Fruit fly (Drosophila melanogaster) whole organism, adult: ENCODE data around the gene CG42710.

Experiments
- CG11617 ChIP-seq: fragments of 200-800 bp; sonication (Bioruptor generic); optimal IDR thresholded peaks from 2 replicates; lab custom pipeline; 2017; ENCODE audit warnings: mild to moderate bottlenecking, missing biosample characterization, missing genetic modification reagents, missing genetic modification characterization
- CG12768 ChIP-seq: fragments of 200-800 bp; sonication (Bioruptor generic); optimal IDR thresholded peaks from 2 replicates; lab custom pipeline; 2017; ENCODE audit warnings: missing biosample characterization, missing genetic modification characterization, mild to moderate bottlenecking, moderate library complexity, missing genetic modification reagents
- CG14711 ChIP-seq: fragments of 200-800 bp; sonication (Bioruptor generic); optimal IDR thresholded peaks from 2 replicates; lab custom pipeline; 2018; ENCODE audit warnings: missing biosample characterization, mild to moderate bottlenecking, missing genetic modification characterization, moderate library complexity
- CG1620 ChIP-seq: fragments of 200-800 bp; sonication (Bioruptor generic); optimal IDR thresholded peaks from 2 replicates; lab custom pipeline; 2016; ENCODE audit warnings: missing biosample characterization, missing genetic modification characterization
- CG33017 ChIP-seq: fragments of 200-800 bp; sonication (Bioruptor generic); optimal IDR thresholded peaks from 2 replicates; lab custom pipeline; 2018; ENCODE audit warnings: missing biosample characterization, mild to moderate bottlenecking, missing genetic modification characterization, moderate library complexity
- CG5204 ChIP-seq: fragments of 200-800 bp; sonication (Bioruptor generic); optimal IDR thresholded peaks from 2 replicates; lab custom pipeline; 2016; ENCODE audit warnings: missing biosample characterization, missing genetic modification characterization
- CG7045 ChIP-seq: fragments of 200-800 bp; sonication (Bioruptor generic); optimal IDR thresholded peaks from 2 replicates; lab custom pipeline; 2017; ENCODE audit warnings: missing biosample characterization, mild to moderate bottlenecking, missing genetic modification characterization
- CG7101 ChIP-seq: fragments of 200-800 bp; sonication (Bioruptor generic); optimal IDR thresholded peaks from 2 replicates; lab custom pipeline; 2018; ENCODE audit warnings: missing biosample characterization, mild to moderate bottlenecking, missing genetic modification characterization, moderate library complexity
- Clk ChIP-seq: fragments of 200-800 bp; sonication (Bioruptor generic); optimal IDR thresholded peaks from 2 replicates; lab custom pipeline; 2017; ENCODE audit warnings: missing biosample characterization, missing genetic modification characterization
- Crg-1 ChIP-seq: fragments of 200-800 bp; sonication (Bioruptor generic); optimal IDR thresholded peaks from 2 replicates; lab custom pipeline; 2016; ENCODE audit warnings: missing biosample characterization, missing genetic modification characterization
- Hr96 ChIP-seq: fragments of 200-800 bp; sonication (Bioruptor generic); optimal IDR thresholded peaks from 2 replicates; lab custom pipeline; 2016; ENCODE audit warnings: missing biosample characterization, missing genetic modification characterization
- Mnt ChIP-seq: fragments of 200-800 bp; sonication (Bioruptor generic); optimal IDR thresholded peaks from 2 replicates; lab custom pipeline; 2016; ENCODE audit warnings: missing biosample characterization, mild to moderate bottlenecking, missing genetic modification characterization
- bab1 ChIP-seq: fragments of 200-800 bp; sonication (Bioruptor generic); optimal IDR thresholded peaks from 3 replicates; lab custom pipeline; 2019; ENCODE audit warnings: missing biosample characterization, mild to moderate bottlenecking, missing genetic modification characterization, moderate library complexity
- cic ChIP-seq: fragments of 200-800 bp; sonication (Bioruptor generic); optimal IDR thresholded peaks from 2 replicates; lab custom pipeline; 2017; ENCODE audit warnings: missing biosample characterization, mild to moderate bottlenecking, missing genetic modification characterization, moderate library complexity
- cnc ChIP-seq, 2 experiments: fragments of >200 bp; optimal IDR thresholded peaks; 2 replicates each; lab custom pipeline; 2017
- kay ChIP-seq: fragments of 200-800 bp; sonication (Bioruptor generic); peaks from one replicate; lab custom pipeline; 2016; ENCODE audit warnings: missing biosample characterization, missing genetic modification characterization, borderline replicate concordance
- ovo ChIP-seq: fragments of 200-800 bp; sonication (Bioruptor generic); optimal IDR thresholded peaks from 2 replicates; lab custom pipeline; 2016; ENCODE audit warnings: missing biosample characterization, missing genetic modification characterization
- pad ChIP-seq: fragments of 200-800 bp; sonication (Bioruptor generic); optimal IDR thresholded peaks from 3 replicates; lab custom pipeline; 2017; ENCODE audit warnings: missing biosample characterization, missing genetic modification characterization, mild to moderate bottlenecking, moderate library complexity, missing genetic modification reagents
- tj ChIP-seq: fragments of 200-800 bp; sonication (Bioruptor generic); optimal IDR thresholded peaks from 3 replicates; lab custom pipeline; 2017; ENCODE audit warnings: missing biosample characterization, mild to moderate bottlenecking, missing genetic modification characterization, moderate library complexity
- toe ChIP-seq: fragments of 200-800 bp; sonication (Bioruptor generic); optimal IDR thresholded peaks from 2 replicates; lab custom pipeline; 2016; ENCODE audit warnings: missing biosample characterization, missing genetic modification characterization

Gene CG42710

dm6 chr2L:8782400-8782799, at the start of gene CG42710:
Gene CG42710, minus strand, starts transcription at chr2L:8782500.
- TF ChIP-seq pad (GFP tag; lab: Kevin White, UChicago): no peak
- TF ChIP-seq CG7045 (GFP tag; lab: Kevin White, UChicago): no peak
- no peak for TF ChIP-seq Crg-1 (GFP tag; lab: Kevin White, UChicago)
- no peak for TF ChIP-seq CG12768 (GFP tag; lab: Kevin White, UChicago)
- TF ChIP-seq bab1 (GFP tag; lab: Kevin White, UChicago): no peak
- no peak for TF ChIP-seq Mnt (GFP tag; lab: Kevin White, UChicago)
- TF ChIP-seq CG33017 (tag; lab: Kevin White, UChicago): no peak
- TF ChIP-seq CG11617 (GFP tag; lab: Kevin White, UChicago): no peak
- no peak for TF ChIP-seq CG1620 (GFP tag; lab: Kevin White, UChicago)

dm6 chr2L:8828387-8828786, 46.1 kb upstream of the CG42710 start:
- no peak for TF ChIP-seq Clk (GFP tag; lab: Kevin White, UChicago)
- TF ChIP-seq CG7101 (tag; lab: Kevin White, UChicago): no peak
- TF ChIP-seq CG12768 (GFP tag; lab: Kevin White, UChicago): no peak
- TF ChIP-seq Crg-1 (GFP tag; lab: Kevin White, UChicago): no peak
- no peak for TF ChIP-seq cic (GFP tag; lab: Kevin White, UChicago)

DNA sequence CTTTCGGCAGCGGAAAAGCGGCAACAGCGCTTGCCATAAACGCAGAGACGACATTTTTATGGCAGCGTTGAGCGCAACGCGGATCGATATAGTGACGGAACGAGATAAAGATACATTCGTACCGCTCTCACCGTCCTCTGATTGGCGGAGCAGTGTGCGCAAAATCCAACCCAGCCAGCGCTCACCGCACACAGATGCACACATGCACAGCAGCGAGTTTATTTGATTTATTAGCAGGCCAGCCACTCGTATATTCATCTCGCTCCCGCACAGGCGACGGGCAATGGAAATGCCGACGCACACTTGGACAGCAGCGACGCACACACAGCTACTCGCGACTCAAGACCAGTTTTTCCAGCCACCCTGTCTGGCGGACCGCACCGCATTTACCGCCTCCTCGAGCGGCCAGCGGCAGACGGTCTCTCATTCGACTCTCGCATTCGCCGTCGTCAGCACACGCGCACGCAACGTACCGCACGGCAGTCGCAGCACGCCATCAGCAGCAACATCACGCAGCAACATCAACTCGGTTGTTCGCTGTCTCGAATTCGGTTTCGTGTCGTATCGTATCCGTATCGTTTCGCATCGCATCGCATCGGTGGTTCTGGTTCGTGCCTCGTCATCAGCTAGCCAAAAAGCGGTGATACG, 43.0 kb upstream of the CG42710 start, which contains the start of gene SoxN:
Gene SoxN (plus strand): TSS at position 424 of the 648 bp plus-strand sequence.
- TF ChIP-seq ovo (GFP tag; lab: Kevin White, UChicago): no peak
- no peak for TF ChIP-seq Hr96 (GFP tag; lab: Kevin White, UChicago)
- peak; percentile 11 for TF ChIP-seq pad (GFP tag; lab: Kevin White, UChicago)

DNA sequence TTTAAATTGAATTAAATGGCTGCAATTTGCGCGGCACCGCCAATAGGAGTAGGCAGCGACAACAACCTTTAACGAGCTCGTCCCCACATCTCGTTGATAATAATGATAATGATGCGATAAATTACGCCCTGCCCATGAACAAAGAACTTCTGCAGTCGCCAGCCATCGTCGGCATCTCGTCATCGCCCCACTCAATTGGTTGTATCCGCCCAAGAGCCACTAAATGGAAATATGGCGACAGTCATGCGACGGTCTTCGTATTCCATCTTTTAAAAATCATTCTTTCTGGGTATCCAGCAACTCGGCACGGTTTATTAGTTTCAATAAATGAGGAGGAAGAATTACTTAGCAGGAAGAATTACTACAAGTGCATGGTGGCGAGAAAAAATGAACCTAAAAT, 38.2 kb upstream of the CG42710 start:
- TF ChIP-seq Mnt (GFP tag; lab: Kevin White, UChicago): no peak
- no peak for TF ChIP-seq cnc (optimal IDR thresholded peaks at IDR 0.05; lab: Kevin White, UChicago)
- TF ChIP-seq toe (GFP tag; lab: Kevin White, UChicago): no peak
- no peak for TF ChIP-seq CG7101 (tag; lab: Kevin White, UChicago)
- TF ChIP-seq Crg-1 (GFP tag; lab: Kevin White, UChicago): no peak
- no peak for TF ChIP-seq Clk (GFP tag; lab: Kevin White, UChicago)
- TF ChIP-seq ovo (GFP tag; lab: Kevin White, UChicago): no peak
- no peak for TF ChIP-seq kay (GFP tag; lab: Kevin White, UChicago)
- TF ChIP-seq bab1 (GFP tag; lab: Kevin White, UChicago): no peak
- TF ChIP-seq CG11617 (GFP tag; lab: Kevin White, UChicago): no peak
- TF ChIP-seq pad (GFP tag; lab: Kevin White, UChicago): no peak
- TF ChIP-seq tj: no peak
- TF ChIP-seq CG14711 (tag; lab: Kevin White, UChicago): no peak
- no peak for TF ChIP-seq CG1620 (GFP tag; lab: Kevin White, UChicago)
- no peak for TF ChIP-seq cic (GFP tag; lab: Kevin White, UChicago)
- no peak for TF ChIP-seq CG5204 (GFP tag; lab: Kevin White, UChicago)
- TF ChIP-seq CG7045 (GFP tag; lab: Kevin White, UChicago): no peak

dm6 chr2L:8817343-8817742, 35.0 kb upstream of the CG42710 start:
- no peak for TF ChIP-seq CG11617 (GFP tag; lab: Kevin White, UChicago)
- TF ChIP-seq tj: no peak
- TF ChIP-seq kay (GFP tag; lab: Kevin White, UChicago): no peak
- no peak for TF ChIP-seq CG7101 (tag; lab: Kevin White, UChicago)
- TF ChIP-seq CG7045 (GFP tag; lab: Kevin White, UChicago): no peak
- TF ChIP-seq Crg-1 (GFP tag; lab: Kevin White, UChicago): no peak
- no peak for TF ChIP-seq CG5204 (GFP tag; lab: Kevin White, UChicago)
- no peak for TF ChIP-seq bab1 (GFP tag; lab: Kevin White, UChicago)
- no peak for TF ChIP-seq Hr96 (GFP tag; lab: Kevin White, UChicago)
- TF ChIP-seq pad (GFP tag; lab: Kevin White, UChicago): no peak
- TF ChIP-seq toe (GFP tag; lab: Kevin White, UChicago): no peak
- no peak for TF ChIP-seq CG12768 (GFP tag; lab: Kevin White, UChicago)
- no peak for TF ChIP-seq cnc (optimal IDR thresholded peaks at IDR 0.05; lab: Kevin White, UChicago)
- TF ChIP-seq ovo (GFP tag; lab: Kevin White, UChicago): no peak
- TF ChIP-seq CG1620 (GFP tag; lab: Kevin White, UChicago): no peak
- no peak for TF ChIP-seq Mnt (GFP tag; lab: Kevin White, UChicago)
- no peak for TF ChIP-seq cic (GFP tag; lab: Kevin White, UChicago)
- TF ChIP-seq CG14711 (tag; lab: Kevin White, UChicago): no peak
- TF ChIP-seq CG33017 (tag; lab: Kevin White, UChicago): no peak
- TF ChIP-seq Clk (GFP tag; lab: Kevin White, UChicago): no peak

DNA sequence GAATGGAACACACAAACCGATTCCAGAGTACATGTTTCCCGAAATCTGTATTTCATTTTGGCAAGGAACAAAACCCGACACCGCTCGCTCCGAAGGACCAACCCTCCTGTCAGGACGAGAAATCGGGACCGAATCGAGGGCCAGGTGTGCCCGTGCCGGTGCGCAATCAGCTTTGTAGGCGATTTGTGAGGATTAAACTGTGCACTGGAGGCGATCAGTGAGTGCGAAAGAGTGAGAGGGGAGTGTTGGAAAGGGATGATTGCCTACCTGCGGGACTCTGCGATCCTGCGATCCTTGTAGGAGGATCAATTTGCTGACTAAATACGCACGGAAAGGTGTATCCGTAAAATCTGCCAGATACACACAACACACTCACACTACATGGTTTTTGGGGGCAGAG, 27.5 kb upstream of the CG42710 start:
- no peak for TF ChIP-seq pad (GFP tag; lab: Kevin White, UChicago)
- no peak for TF ChIP-seq CG12768 (GFP tag; lab: Kevin White, UChicago)
- no peak for TF ChIP-seq CG7045 (GFP tag; lab: Kevin White, UChicago)
- no peak for TF ChIP-seq cnc (optimal IDR thresholded peaks at IDR 0.05; lab: Kevin White, UChicago)
- TF ChIP-seq tj: no peak
